Worm (Caenorhabditis elegans) whole organism, midembryonic: Measurements from ENCODE around the gene F55B12.10.

ENCODE experiments used
- T22C8.4 ChIP-seq: fragments of 200-800 bp; sonication (Bioruptor generic); IDR thresholded peaks from 2 replicates; pipeline ENCODE4 v1.3.6; 2022; ENCODE audit warnings: missing genetic modification characterization, missing compliant biosample characterization
- cog-1 ChIP-seq: sonication (generic microtip); optimal IDR thresholded peaks from 2 replicates; lab custom pipeline; 2016; ENCODE audit warnings: missing genetic modification characterization, missing compliant biosample characterization
- flt-1 ChIP-seq: fragments of 200-800 bp; sonication (Bioruptor generic); IDR thresholded peaks from 2 replicates; pipeline ENCODE4 v1.3.6; 2022; ENCODE audit warnings: missing genetic modification characterization, missing compliant biosample characterization
- klf-2 ChIP-seq: fragments of 200-800 bp; sonication (Bioruptor generic); conservative IDR thresholded peaks from 2 replicates; pipeline ENCODE4 v1.3.6; 2022; ENCODE audit warnings: missing genetic modification reagents, missing genetic modification characterization, missing compliant biosample characterization
- ref-1 ChIP-seq: fragments of 200-800 bp; sonication (Bioruptor generic); conservative IDR thresholded peaks from 2 replicates; pipeline ENCODE4 v1.3.6; 2022; ENCODE audit warnings: missing genetic modification reagents, missing genetic modification characterization, missing compliant biosample characterization
- ztf-23 ChIP-seq: fragments of 200-800 bp; sonication (Bioruptor generic); IDR thresholded peaks from 2 replicates; pipeline ENCODE4 v1.3.6; 2022; ENCODE audit warnings: missing genetic modification reagents, missing genetic modification characterization, missing compliant biosample characterization
- ztf-29 ChIP-seq: fragments of 200-800 bp; sonication (Bioruptor generic); IDR thresholded peaks from 2 replicates; pipeline ENCODE4 v1.3.6; 2022; ENCODE audit warnings: missing genetic modification reagents, missing genetic modification characterization, missing compliant biosample characterization

DNA sequence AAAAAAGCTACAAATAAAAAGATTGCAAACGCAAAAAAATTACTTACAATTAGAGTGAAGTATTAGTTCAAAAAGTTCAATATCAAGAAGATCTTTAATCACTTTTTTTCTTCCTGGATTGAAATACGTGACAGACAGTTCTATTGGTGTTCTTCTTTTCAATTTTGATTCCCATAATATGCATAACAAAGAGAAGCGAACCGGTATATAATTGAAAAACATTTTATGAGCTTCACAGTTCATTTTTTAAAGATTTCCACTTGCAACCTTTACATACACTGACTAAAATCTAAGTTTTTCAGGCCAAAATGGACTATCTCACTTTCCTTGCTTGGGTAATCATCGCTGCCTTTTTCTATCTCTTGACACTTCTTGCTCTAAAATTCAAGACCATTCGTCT lies 37.0 kb downstream of the F55B12.10 start, which contains the start of gene T22G5.1:
- TF ChIP-seq klf-2 (GFP tag; lab: Robert Waterston, UW) (no peak), ztf-29 (no peak), T22C8.4 (GFP tag; lab: Robert Waterston, UW) (no peak), ref-1 (GFP tag; lab: Robert Waterston, UW) (no peak), flt-1 (GFP tag; lab: Robert Waterston, UW) (no peak), cog-1 (tag; lab: Kevin White, UChicago) (no peak), ztf-23 (GFP tag; lab: Robert Waterston, UW) (no peak)
